Worm (Caenorhabditis elegans): ENCODE results near the gene cdh-5.

ce11 chrIV:8626294-8626693, 42.4 kb upstream of the cdh-5 start:
- no peak for TF ChIP-seq aly-2 (tag; optimal IDR thresholded peaks at IDR 0.05)
- no peak for TF ChIP-seq skn-1 (tag; optimal IDR thresholded peaks at IDR 0.05)
- no peak for TF ChIP-seq unc-62 (GFP tag; optimal IDR thresholded peaks at IDR 0.05)
- no peak for TF ChIP-seq sma-9 (GFP tag; optimal IDR thresholded peaks at IDR 0.05)
- no peak for TF ChIP-seq sma-9 (tag; optimal IDR thresholded peaks at IDR 0.05)
- TF ChIP-seq nhr-237 (tag; optimal IDR thresholded peaks at IDR 0.05) = no peak
- TF ChIP-seq elt-1 (tag; optimal IDR thresholded peaks at IDR 0.05) = no peak
- TF ChIP-seq blmp-1 (tag; optimal IDR thresholded peaks at IDR 0.05; ENCODE audit: insufficient read depth) = no peak
- TF ChIP-seq nhr-77 (tag; optimal IDR thresholded peaks at IDR 0.05) = no peak
- no peak for TF ChIP-seq ama-1 (optimal IDR thresholded peaks at IDR 0.05)
- TF ChIP-seq peb-1 (tag; optimal IDR thresholded peaks at IDR 0.05) = no peak
- TF ChIP-seq egl-27 (tag; optimal IDR thresholded peaks at IDR 0.05) = no peak

All from whole organism, L2 larva.